Worm (Caenorhabditis elegans) whole organism, mixed stage, embryonic: ENCODE data around the gene F36D4.1.

ENCODE experiments used
- M03D4.4 ChIP-seq: sonication (generic microtip); optimal IDR thresholded peaks from 2 replicates; lab custom pipeline; 2017; ENCODE audit warnings: mild to moderate bottlenecking, missing genetic modification characterization, missing compliant biosample characterization
- bed-3 ChIP-seq: fragments of 200-800 bp; sonication (Bioruptor generic); optimal IDR thresholded peaks from 3 replicates; lab custom pipeline; 2018; ENCODE audit warnings: mild to moderate bottlenecking, missing genetic modification characterization, moderate library complexity, missing compliant biosample characterization
- ceh-39 ChIP-seq: fragments of 150-350 bp; optimal IDR thresholded peaks from 2 replicates; lab custom pipeline; 2014; ENCODE audit warnings: missing biosample characterization, missing genetic modification characterization
- ceh-83 ChIP-seq: fragments of 200-800 bp; sonication (Bioruptor generic); optimal IDR thresholded peaks from 2 replicates; lab custom pipeline; 2018; ENCODE audit warnings: mild to moderate bottlenecking, missing genetic modification characterization, missing compliant biosample characterization
- ces-1 ChIP-seq: fragments of 150-350 bp; optimal IDR thresholded peaks from 2 replicates; lab custom pipeline; 2014; ENCODE audit warnings: missing biosample characterization, missing genetic modification reagents, missing genetic modification characterization
- cnd-1 ChIP-seq: fragments of 200-800 bp; sonication (Bioruptor generic); optimal IDR thresholded peaks from 2 replicates; lab custom pipeline; 2018; ENCODE audit warnings: mild to moderate bottlenecking, missing genetic modification characterization, missing compliant biosample characterization
- drap-1 ChIP-seq: fragments of 200-800 bp; sonication (Bioruptor generic); optimal IDR thresholded peaks from 3 replicates; lab custom pipeline; 2018; ENCODE audit warnings: mild to moderate bottlenecking, missing genetic modification characterization, missing compliant biosample characterization
- elt-3 ChIP-seq: fragments of 150-350 bp; optimal IDR thresholded peaks from 2 replicates; lab custom pipeline; 2014; ENCODE audit warnings: missing biosample characterization, missing genetic modification characterization
- flh-1 ChIP-seq: fragments of 200-800 bp; sonication (Bioruptor generic); optimal IDR thresholded peaks from 2 replicates; lab custom pipeline; 2018; ENCODE audit warnings: mild to moderate bottlenecking, missing genetic modification characterization, moderate library complexity, missing compliant biosample characterization
- ham-2 ChIP-seq: fragments of 200-800 bp; sonication (Bioruptor generic); optimal IDR thresholded peaks from 2 replicates; lab custom pipeline; 2018; ENCODE audit warnings: mild to moderate bottlenecking, missing genetic modification characterization, missing compliant biosample characterization
- hlh-1 ChIP-seq: fragments of 150-350 bp; optimal IDR thresholded peaks from 2 replicates; lab custom pipeline; 2014; ENCODE audit warnings: missing biosample characterization, missing genetic modification reagents, missing genetic modification characterization
- lin-13 ChIP-seq: fragments of 150-350 bp; optimal IDR thresholded peaks from 2 replicates; lab custom pipeline; 2014; ENCODE audit warnings: missing biosample characterization, missing genetic modification characterization
- lin-32 ChIP-seq: fragments of 200-800 bp; sonication (Bioruptor generic); optimal IDR thresholded peaks from 2 replicates; lab custom pipeline; 2018; ENCODE audit warnings: mild to moderate bottlenecking, missing genetic modification characterization, missing compliant biosample characterization
- lsy-2 ChIP-seq: fragments of 150-350 bp; optimal IDR thresholded peaks from 2 replicates; lab custom pipeline; 2014; ENCODE audit warnings: missing biosample characterization, missing genetic modification characterization
- mab-5 ChIP-seq: fragments of 150-350 bp; optimal IDR thresholded peaks from 2 replicates; lab custom pipeline; 2014; ENCODE audit warnings: missing biosample characterization, missing genetic modification characterization
- mep-1 ChIP-seq: fragments of 150-350 bp; optimal IDR thresholded peaks from 2 replicates; lab custom pipeline; 2017; ENCODE audit warnings: missing biosample characterization, missing genetic modification reagents, missing genetic modification characterization, inconsistent platforms
- mls-2 ChIP-seq: sonication (generic microtip); optimal IDR thresholded peaks from 2 replicates; lab custom pipeline; 2016; ENCODE audit warnings: mild to moderate bottlenecking, missing genetic modification characterization, moderate library complexity, missing compliant biosample characterization
- nhr-12 ChIP-seq: fragments of 150-350 bp; optimal IDR thresholded peaks from 2 replicates; lab custom pipeline; 2014; ENCODE audit warnings: missing biosample characterization, missing genetic modification characterization
- nhr-2 ChIP-seq: fragments of 150-350 bp; optimal IDR thresholded peaks from 2 replicates; lab custom pipeline; 2014; ENCODE audit warnings: missing biosample characterization, missing genetic modification characterization
- nhr-237 ChIP-seq: fragments of 150-350 bp; optimal IDR thresholded peaks from 2 replicates; lab custom pipeline; 2014; ENCODE audit warnings: missing biosample characterization, missing genetic modification characterization
- nhr-28 ChIP-seq: fragments of 150-350 bp; optimal IDR thresholded peaks from 2 replicates; lab custom pipeline; 2014; ENCODE audit warnings: missing biosample characterization, missing genetic modification characterization
- nhr-76 ChIP-seq: sonication (generic microtip); optimal IDR thresholded peaks from 2 replicates; lab custom pipeline; 2017; ENCODE audit warnings: missing biosample characterization, missing genetic modification characterization
- pha-4 ChIP-seq: fragments of 150-350 bp; optimal IDR thresholded peaks from 2 replicates; lab custom pipeline; 2018; ENCODE audit warnings: missing biosample characterization, missing genetic modification reagents, missing genetic modification characterization
- sem-2 ChIP-seq: fragments of 200-800 bp; sonication (Bioruptor generic); optimal IDR thresholded peaks from 2 replicates; lab custom pipeline; 2018; ENCODE audit warnings: mild to moderate bottlenecking, missing genetic modification characterization, missing compliant biosample characterization
- snpc-4 ChIP-seq: fragments of 150-350 bp; optimal IDR thresholded peaks from 2 replicates; lab custom pipeline; 2014; ENCODE audit warnings: missing biosample characterization, missing genetic modification characterization
- tbx-8 ChIP-seq: fragments of 200-800 bp; sonication (Bioruptor generic); optimal IDR thresholded peaks from 2 replicates; lab custom pipeline; 2018; ENCODE audit warnings: mild to moderate bottlenecking, missing genetic modification characterization, moderate library complexity, missing compliant biosample characterization
- unc-120 ChIP-seq: sonication (generic microtip); optimal IDR thresholded peaks from 2 replicates; lab custom pipeline; 2017; ENCODE audit warnings: missing genetic modification characterization, missing compliant biosample characterization; ENCODE audit not compliant: poor library complexity, severe bottlenecking
- unc-39 ChIP-seq: fragments of 150-350 bp; optimal IDR thresholded peaks from 2 replicates; lab custom pipeline; 2014; ENCODE audit warnings: missing biosample characterization, missing genetic modification characterization
- zip-8 ChIP-seq: fragments of 150-350 bp; optimal IDR thresholded peaks from 2 replicates; lab custom pipeline; 2014; ENCODE audit warnings: missing biosample characterization, missing genetic modification characterization

F36D4.1 gene

DNA sequence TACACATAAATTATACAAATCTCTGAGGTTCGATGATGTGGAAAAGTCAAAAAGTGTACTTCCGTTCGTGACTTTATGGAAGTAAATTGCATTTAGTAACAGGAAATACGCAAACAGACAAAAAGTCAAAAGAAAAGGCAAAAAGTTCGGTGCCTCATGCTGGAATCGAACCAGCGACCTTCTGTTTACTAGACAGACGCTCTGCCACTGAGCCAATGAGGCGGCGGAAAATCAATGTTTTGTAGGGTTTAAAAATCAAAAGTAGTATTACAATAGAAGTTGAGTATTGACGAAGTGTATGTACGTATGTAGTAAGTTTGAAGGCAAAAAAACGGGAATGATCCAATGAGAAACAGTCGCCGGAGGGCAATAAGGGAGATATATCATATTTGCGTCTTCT is 9.8 kb upstream of the F36D4.1 start:
- TF ChIP-seq nhr-237 (tag; lab: Kevin White, UChicago) (no peak), mls-2 (tag; lab: Kevin White, UChicago) (no peak), ces-1 (no peak), elt-3 (tag; lab: Kevin White, UChicago) (no peak), sem-2 (GFP tag; lab: Kevin White, UChicago) (no peak), mep-1 (tag; lab: Kevin White, UChicago) (no peak), ceh-39 (tag; lab: Kevin White, UChicago) (no peak), lin-13 (tag; lab: Kevin White, UChicago) (no peak), pha-4 (tag; lab: Kevin White, UChicago) (no peak), nhr-2 (tag; lab: Kevin White, UChicago) (no peak)
- TF ChIP-seq, all 35 proteins: peak for 0

DNA sequence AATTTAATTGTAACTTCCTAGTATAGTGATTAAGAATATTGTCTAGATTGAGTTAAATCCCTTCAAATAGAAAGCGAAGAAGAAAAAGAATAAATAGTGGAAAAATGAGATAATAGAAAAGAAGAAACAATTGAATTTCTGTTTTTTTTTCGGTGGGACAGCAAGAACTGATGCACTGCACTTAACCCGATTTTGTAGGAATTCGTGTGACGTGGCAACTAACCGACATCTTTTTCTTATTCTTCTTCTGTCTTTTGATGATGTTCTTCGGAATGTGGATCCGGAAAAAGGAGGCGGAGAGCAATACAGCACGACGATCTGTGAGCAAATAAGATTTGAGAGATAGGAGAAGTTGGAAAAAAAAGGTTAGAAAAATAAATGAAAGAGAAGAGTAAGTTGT is 7.9 kb upstream of the F36D4.1 start:
- peak; percentile 21 for TF ChIP-seq ces-1
- no peak for TF ChIP-seq flh-1

DNA sequence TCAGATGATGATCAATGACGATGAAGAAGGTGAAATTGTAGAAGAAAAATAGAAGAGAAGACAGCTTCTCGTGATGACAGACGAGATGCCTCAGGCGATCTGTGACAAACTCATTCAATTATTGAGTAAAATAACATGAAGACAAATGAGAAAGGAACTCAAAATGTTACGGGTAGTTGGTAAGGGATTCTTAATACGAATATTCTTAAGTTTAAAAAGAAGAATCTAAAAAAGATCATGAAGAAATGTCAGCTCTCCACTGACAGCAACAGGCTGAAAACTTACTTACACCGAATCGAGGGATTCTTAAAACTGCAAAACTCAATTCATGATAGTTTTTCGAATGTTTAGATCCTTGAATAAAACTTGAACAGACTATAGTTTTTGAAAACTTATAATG is 2.2 kb upstream of the F36D4.1 start, which contains the start of gene F36D4.4:
Gene F36D4.4 (minus strand): TSS at position 101 of the 400 bp plus-strand sequence.
- TF ChIP-seq lin-32 (GFP tag; lab: Kevin White, UChicago) (no peak), M03D4.4 (tag; lab: Kevin White, UChicago) (no peak), lsy-2 (no peak), nhr-76 (tag; lab: Kevin White, UChicago) (no peak), drap-1 (GFP tag; lab: Kevin White, UChicago) (no peak), nhr-12 (tag; lab: Kevin White, UChicago) (no peak), tbx-8 (GFP tag; lab: Kevin White, UChicago) (no peak), ces-1 (no peak), mls-2 (tag; lab: Kevin White, UChicago) (no peak), lin-13 (tag; lab: Kevin White, UChicago) (no peak), unc-39 (tag; lab: Kevin White, UChicago) (no peak), cnd-1 (tag; lab: Kevin White, UChicago) (no peak), nhr-28 (no peak), ceh-83 (no peak), nhr-237 (tag; lab: Kevin White, UChicago) (no peak), bed-3 (no peak)

DNA sequence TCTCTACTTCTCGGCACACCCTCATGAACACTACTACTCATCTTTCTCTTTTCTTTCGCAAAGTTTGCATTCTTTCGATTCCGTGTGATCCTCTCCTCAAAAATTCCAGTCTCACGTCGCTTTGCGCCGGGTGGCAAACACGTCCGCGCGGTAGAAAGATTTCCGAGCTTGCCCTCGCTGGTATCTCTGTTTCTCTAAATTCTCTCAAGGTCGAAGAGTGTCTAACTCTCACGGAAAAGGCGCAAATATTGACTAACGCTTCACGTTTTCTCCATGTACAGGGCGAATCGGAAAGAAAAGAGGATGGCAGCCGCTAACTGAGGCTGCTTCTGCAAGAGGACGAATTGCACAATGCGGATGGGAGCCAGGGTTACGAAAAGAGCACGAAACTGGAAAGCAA is 6.0 kb downstream of the F36D4.1 start:
- TF ChIP-seq ham-2 (GFP tag; lab: Kevin White, UChicago) (peak; percentile 64), unc-39 (tag; lab: Kevin White, UChicago) (no peak), nhr-76 (tag; lab: Kevin White, UChicago) (no peak), nhr-237 (tag; lab: Kevin White, UChicago) (peak; percentile 39)

DNA sequence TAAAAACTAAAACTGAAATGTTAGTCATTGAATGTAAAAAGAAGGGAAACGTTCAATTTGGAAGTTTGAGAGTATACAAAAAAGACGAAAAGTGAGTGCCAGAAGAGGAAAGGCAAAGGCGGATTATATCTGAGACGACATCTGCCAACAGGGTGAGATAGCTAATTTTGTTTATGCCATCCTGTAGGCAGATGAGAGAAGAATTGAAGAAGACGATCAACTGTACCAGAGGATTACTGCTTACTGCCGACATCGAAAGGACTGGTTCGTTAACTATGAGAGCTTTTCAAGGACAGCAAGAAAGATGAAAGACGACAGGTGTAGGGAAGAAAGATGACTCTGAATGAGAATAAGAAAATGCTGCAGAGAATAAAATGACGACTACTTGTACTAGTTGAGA is 6.8 kb downstream of the F36D4.1 start:
- TF ChIP-seq cnd-1 (tag; lab: Kevin White, UChicago) (peak; percentile 6), hlh-1 (tag; lab: Kevin White, UChicago) (no peak)

DNA sequence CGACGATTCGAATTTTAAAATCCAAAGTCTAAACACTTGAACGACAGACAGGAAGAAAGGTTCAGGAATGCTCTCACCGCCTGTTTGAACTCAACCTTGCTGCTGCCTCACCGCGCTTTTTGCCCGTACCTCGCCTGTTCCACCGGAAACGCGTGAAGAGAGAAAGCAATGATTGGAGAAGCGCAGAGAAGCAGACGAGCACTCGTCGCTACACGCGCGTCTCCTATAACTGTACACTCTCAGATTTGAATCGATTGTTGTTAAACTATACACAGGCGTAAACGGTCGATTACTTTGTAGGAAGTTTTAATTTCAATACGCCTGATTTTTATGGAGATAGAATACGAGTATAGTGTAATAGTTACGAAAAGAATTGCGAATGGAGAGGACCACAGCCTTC is 7.8 kb downstream of the F36D4.1 start:
- TF ChIP-seq mls-2 (tag; lab: Kevin White, UChicago) (peak; percentile 55), M03D4.4 (tag; lab: Kevin White, UChicago) (no peak), nhr-2 (tag; lab: Kevin White, UChicago) (no peak), mab-5 (tag; lab: Kevin White, UChicago) (no peak), mep-1 (tag; lab: Kevin White, UChicago) (no peak), lin-32 (GFP tag; lab: Kevin White, UChicago) (no peak), ham-2 (GFP tag; lab: Kevin White, UChicago) (peak; percentile 82), snpc-4 (tag; lab: Kevin White, UChicago) (no peak), hlh-1 (tag; lab: Kevin White, UChicago) (peak; percentile 20), bed-3 (no peak), flh-1 (no peak), pha-4 (tag; lab: Kevin White, UChicago) (peak; percentile 7), zip-8 (tag; lab: Kevin White, UChicago) (no peak), unc-120 (tag; lab: Kevin White, UChicago) (peak; percentile 48)
